Worm (Caenorhabditis elegans) whole organism, L4 larva: ENCODE results near the gene rps-18.
A peak's percentile ranks its signal among the peaks of the same experiment; 100 is the strongest.

ENCODE experiments used
- D1046.2 ChIP-seq: fragments of 200-800 bp; sonication (Bioruptor generic); IDR thresholded peaks from 2 replicates; pipeline ENCODE4 v1.3.6; 2022; ENCODE audit warnings: missing genetic modification characterization, missing compliant biosample characterization
- T20F7.1 ChIP-seq: fragments of 200-800 bp; sonication (Bioruptor generic); optimal IDR thresholded peaks from 2 replicates; lab custom pipeline; 2018; ENCODE audit warnings: mild to moderate bottlenecking, missing genetic modification characterization, missing compliant biosample characterization
- T26A8.4 ChIP-seq: fragments of 200-800 bp; sonication (Bioruptor generic); IDR thresholded peaks from 2 replicates; pipeline ENCODE4 v1.3.6; 2022; ENCODE audit warnings: missing genetic modification characterization, missing compliant biosample characterization
- Y105C5A.15 ChIP-seq: fragments of 200-800 bp; sonication (Bioruptor generic); IDR thresholded peaks from 2 replicates; pipeline ENCODE4 v1.3.6; 2022; ENCODE audit warnings: missing genetic modification characterization, missing compliant biosample characterization
- ZK337.2 ChIP-seq: fragments of 200-800 bp; sonication (Bioruptor generic); IDR thresholded peaks from 2 replicates; pipeline ENCODE4 v1.3.6; 2022; ENCODE audit warnings: missing genetic modification reagents, missing genetic modification characterization, missing compliant biosample characterization
- ZK546.5 ChIP-seq, 2 experiments: sonication (generic microtip); optimal IDR thresholded peaks; 2 replicates each; lab custom pipeline; 2017; ENCODE audit warnings: missing biosample characterization in 2 of 2, missing genetic modification characterization in 2 of 2
- aha-1 ChIP-seq: fragments of 150-350 bp; peaks from one replicate; lab custom pipeline; 2014; ENCODE audit warnings: missing biosample characterization, missing genetic modification characterization
- ama-1 ChIP-seq: fragments of 150-350 bp; optimal IDR thresholded peaks from 2 replicates; lab custom pipeline; 2014; ENCODE audit warnings: inconsistent platforms, mixed read lengths
- arid-1 ChIP-seq: fragments of 200-800 bp; sonication (Bioruptor generic); conservative IDR thresholded peaks from 2 replicates; pipeline ENCODE4 v1.3.6; 2022; ENCODE audit warnings: missing genetic modification reagents, missing genetic modification characterization, missing compliant biosample characterization
- ceh-20 ChIP-seq: fragments of 200-800 bp; sonication (Bioruptor generic); IDR thresholded peaks from 2 replicates; pipeline ENCODE4 v1.3.6; 2022; ENCODE audit warnings: missing genetic modification reagents, missing genetic modification characterization, missing compliant biosample characterization
- ceh-44 ChIP-seq: fragments of 200-800 bp; sonication (Bioruptor generic); IDR thresholded peaks from 2 replicates; pipeline ENCODE4 v1.3.6; 2022; ENCODE audit warnings: missing genetic modification reagents, missing genetic modification characterization, missing compliant biosample characterization
- ceh-82 ChIP-seq: sonication (generic microtip); optimal IDR thresholded peaks from 2 replicates; lab custom pipeline; 2017; ENCODE audit warnings: missing biosample characterization, missing genetic modification characterization
- ctbp-1 ChIP-seq: fragments of 200-800 bp; sonication (Bioruptor generic); IDR thresholded peaks from 2 replicates; pipeline ENCODE4 v1.3.6; 2022; ENCODE audit warnings: missing genetic modification reagents, missing genetic modification characterization, missing compliant biosample characterization
- daf-12 ChIP-seq: fragments of 150-350 bp; optimal IDR thresholded peaks from 2 replicates; lab custom pipeline; 2014; ENCODE audit warnings: missing biosample characterization, missing genetic modification reagents, missing genetic modification characterization
- dmd-8 ChIP-seq: fragments of 200-800 bp; sonication (Bioruptor generic); IDR thresholded peaks from 2 replicates; pipeline ENCODE4 v1.3.6; 2022; ENCODE audit warnings: missing genetic modification characterization, missing compliant biosample characterization
- duxl-1 ChIP-seq: sonication (generic microtip); optimal IDR thresholded peaks from 2 replicates; lab custom pipeline; 2016; ENCODE audit warnings: mild to moderate bottlenecking, missing genetic modification characterization, moderate library complexity, missing compliant biosample characterization; ENCODE audit not compliant: poor library complexity
- dve-1 ChIP-seq: sonication (generic microtip); optimal IDR thresholded peaks from 2 replicates; lab custom pipeline; 2017; ENCODE audit warnings: antibody characterized with exemption, mild to moderate bottlenecking, missing genetic modification characterization, missing compliant biosample characterization; ENCODE audit not compliant: insufficient read depth
- egl-27 ChIP-seq: sonication (generic microtip); optimal IDR thresholded peaks from 3 replicates; lab custom pipeline; 2017; ENCODE audit warnings: missing biosample characterization, missing genetic modification reagents, missing genetic modification characterization
- hlh-30 ChIP-seq: sonication (generic microtip); optimal IDR thresholded peaks from 2 replicates; lab custom pipeline; 2017; ENCODE audit warnings: antibody characterized with exemption, mild to moderate bottlenecking, missing genetic modification characterization, missing compliant biosample characterization; ENCODE audit not compliant: insufficient read depth
- hmg-1.1 ChIP-seq: fragments of 200-800 bp; sonication (Bioruptor generic); IDR thresholded peaks from 2 replicates; pipeline ENCODE4 v1.3.6; 2022; ENCODE audit warnings: missing genetic modification reagents, missing genetic modification characterization, missing compliant biosample characterization
- lin-29 ChIP-seq: fragments of 200-800 bp; sonication (Bioruptor generic); IDR thresholded peaks from 2 replicates; pipeline ENCODE4 v1.3.6; 2022; ENCODE audit warnings: missing genetic modification reagents, missing genetic modification characterization, missing compliant biosample characterization
- lin-38 ChIP-seq: fragments of 200-800 bp; sonication (Bioruptor generic); IDR thresholded peaks from 2 replicates; pipeline ENCODE4 v1.3.6; 2022; ENCODE audit warnings: missing genetic modification reagents, missing genetic modification characterization, missing compliant biosample characterization
- lin-39 ChIP-seq: fragments of 150-350 bp; optimal IDR thresholded peaks from 2 replicates; lab custom pipeline; 2014; ENCODE audit warnings: missing biosample characterization, missing genetic modification reagents, missing genetic modification characterization
- mdt-29 ChIP-seq: fragments of 200-800 bp; sonication (Bioruptor generic); IDR thresholded peaks from 2 replicates; pipeline ENCODE4 v1.3.6; 2022; ENCODE audit warnings: missing genetic modification reagents, missing genetic modification characterization, missing compliant biosample characterization
- mep-1 ChIP-seq: fragments of 150-350 bp; sonication (generic microtip); optimal IDR thresholded peaks from 3 replicates; lab custom pipeline; 2014; ENCODE audit warnings: missing biosample characterization, missing genetic modification characterization
- mxl-2 ChIP-seq: fragments of 200-800 bp; sonication (Bioruptor generic); conservative IDR thresholded peaks from 2 replicates; pipeline ENCODE4 v1.3.6; 2022; ENCODE audit warnings: missing genetic modification reagents, missing genetic modification characterization, missing compliant biosample characterization
- nhr-11 ChIP-seq: fragments of 150-350 bp; optimal IDR thresholded peaks from 2 replicates; lab custom pipeline; 2014; ENCODE audit warnings: missing biosample characterization, missing genetic modification characterization
- nhr-42 ChIP-seq: fragments of 200-800 bp; sonication (Bioruptor generic); IDR thresholded peaks from 2 replicates; pipeline ENCODE4 v1.3.6; 2022; ENCODE audit warnings: missing genetic modification characterization, missing compliant biosample characterization
- nhr-48 ChIP-seq: sonication (generic microtip); optimal IDR thresholded peaks from 2 replicates; lab custom pipeline; 2016; ENCODE audit warnings: mild to moderate bottlenecking, missing genetic modification characterization, missing compliant biosample characterization
- nhr-76 ChIP-seq: fragments of 150-350 bp; optimal IDR thresholded peaks from 2 replicates; lab custom pipeline; 2014; ENCODE audit warnings: missing biosample characterization, missing genetic modification characterization
- nhr-77 ChIP-seq: fragments of 150-350 bp; optimal IDR thresholded peaks from 2 replicates; lab custom pipeline; 2014; ENCODE audit warnings: missing biosample characterization, missing genetic modification characterization
- pha-4 ChIP-seq, 2 experiments: fragments of 150-350 bp in 1 of 2; fragments of 200-800 bp in 1 of 2; sonication (Bioruptor generic) in 1 of 2; IDR thresholded peaks in 1 of 2; optimal IDR thresholded peaks in 1 of 2; 2 replicates each; pipeline versions ENCODE4 v1.3.6 to Lab custom; 2014 to 2022; ENCODE audit warnings: missing genetic modification characterization in 2 of 2, missing genetic modification reagents in 2 of 2, missing biosample characterization in 1 of 2, missing compliant biosample characterization in 1 of 2
- sdz-12 ChIP-seq: fragments of 200-800 bp; sonication (Bioruptor generic); optimal IDR thresholded peaks from 2 replicates; lab custom pipeline; 2018; ENCODE audit warnings: mild to moderate bottlenecking, missing genetic modification characterization, missing compliant biosample characterization
- set-16 ChIP-seq: fragments of 200-800 bp; sonication (Bioruptor generic); IDR thresholded peaks from 2 replicates; pipeline ENCODE4 v1.3.6; 2022; ENCODE audit warnings: missing genetic modification reagents, missing genetic modification characterization, missing compliant biosample characterization
- skn-1 ChIP-seq: fragments of 150-350 bp; optimal IDR thresholded peaks from 2 replicates; lab custom pipeline; 2014; ENCODE audit warnings: missing biosample characterization, missing genetic modification characterization
- snpc-1.2 ChIP-seq: fragments of 200-800 bp; sonication (Bioruptor generic); IDR thresholded peaks from 2 replicates; pipeline ENCODE4 v1.3.6; 2022; ENCODE audit warnings: missing genetic modification reagents, missing genetic modification characterization, missing compliant biosample characterization
- spr-1 ChIP-seq: sonication (generic microtip); optimal IDR thresholded peaks from 2 replicates; lab custom pipeline; 2016; ENCODE audit warnings: mild to moderate bottlenecking, missing genetic modification characterization, missing compliant biosample characterization
- spr-3 ChIP-seq: fragments of 200-800 bp; sonication (Bioruptor generic); optimal IDR thresholded peaks from 2 replicates; lab custom pipeline; 2018; ENCODE audit warnings: mild to moderate bottlenecking, missing genetic modification characterization, missing compliant biosample characterization
- unc-39 ChIP-seq: sonication (generic microtip); optimal IDR thresholded peaks from 2 replicates; lab custom pipeline; 2017; ENCODE audit warnings: missing biosample characterization, missing genetic modification characterization
- zip-11 ChIP-seq: fragments of 200-800 bp; sonication (Bioruptor generic); IDR thresholded peaks from 2 replicates; pipeline ENCODE4 v1.3.6; 2022; ENCODE audit warnings: missing genetic modification characterization, missing compliant biosample characterization

The rps-18 gene

ce11 chrIV:14797354-14797753, 28.1 kb upstream of the rps-18 start, which contains the start of the genes Y57G11C.1147 and nuo-3 (continued):
- TF ChIP-seq dve-1 (tag; lab: Kevin White, UChicago): no peak
- 0 out of 2 replicates have a peak, but pooled peaks have one; percentile 14 for TF ChIP-seq hmg-1.1 (GFP tag; lab: Robert Waterston, UW)
- no peak for TF ChIP-seq pha-4 (GFP tag; IDR thresholded peaks at IDR 0.05; lab: Robert Waterston, UW)
- TF ChIP-seq pha-4 (tag; optimal IDR thresholded peaks at IDR 0.05; lab: Kevin White, UChicago): no peak
- no peak for TF ChIP-seq spr-1 (tag; lab: Kevin White, UChicago)
- TF ChIP-seq nhr-11 (tag; lab: Kevin White, UChicago): no peak
- no peak for TF ChIP-seq lin-39 (tag; lab: Kevin White, UChicago)
- no peak for TF ChIP-seq ctbp-1
- TF ChIP-seq nhr-76 (tag; lab: Kevin White, UChicago): no peak
- TF ChIP-seq duxl-1: no peak
- TF ChIP-seq unc-39 (tag; lab: Kevin White, UChicago): no peak
- TF ChIP-seq sdz-12 (GFP tag; lab: Kevin White, UChicago): no peak
- TF ChIP-seq mxl-2 (GFP tag; lab: Robert Waterston, UW): no peak
- TF ChIP-seq ZK337.2 (GFP tag; lab: Robert Waterston, UW): no peak
- TF ChIP-seq hlh-30 (tag; lab: Kevin White, UChicago): peak; percentile 63
- TF ChIP-seq nhr-48 (tag; lab: Kevin White, UChicago): no peak
- TF ChIP-seq ZK546.5 (tag; optimal IDR thresholded peaks at IDR 0.05; lab: Kevin White, UChicago): no peak
- no peak for TF ChIP-seq arid-1 (GFP tag; lab: Robert Waterston, UW)
- no peak for TF ChIP-seq skn-1 (tag; lab: Kevin White, UChicago)
- TF ChIP-seq aha-1 (tag; lab: Kevin White, UChicago): peak; percentile 26
- TF ChIP-seq ceh-44 (GFP tag; lab: Robert Waterston, UW): no peak
- TF ChIP-seq nhr-42 (GFP tag; lab: Robert Waterston, UW): no peak
- TF ChIP-seq egl-27 (tag; lab: Kevin White, UChicago): no peak
- no peak for TF ChIP-seq ceh-82

DNA sequence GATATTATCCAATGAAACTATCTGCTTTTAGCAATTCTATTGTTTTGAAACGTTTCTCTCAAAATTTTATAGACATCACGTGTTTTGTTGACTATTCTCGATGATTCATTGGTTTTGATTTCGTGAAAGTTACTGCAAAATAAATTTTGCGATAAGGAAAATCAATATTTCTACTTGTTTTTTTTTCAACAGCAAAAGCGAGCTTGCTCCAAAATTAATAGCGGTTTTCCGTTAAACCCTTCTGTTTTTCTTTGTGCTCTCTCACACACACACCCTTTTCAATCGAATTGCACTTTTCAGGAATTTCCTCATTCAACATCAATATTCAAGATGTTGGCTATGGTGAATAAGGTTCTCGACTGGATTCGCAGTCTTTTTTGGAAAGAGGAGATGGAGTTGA, 27.6 kb upstream of the rps-18 start, which contains the start of gene arl-8:
arl-8 (plus strand) TSS at position 301 of the 400 bp plus-strand sequence.
- TF ChIP-seq mep-1 (tag; lab: Kevin White, UChicago): no peak
- TF ChIP-seq hmg-1.1 (GFP tag; lab: Robert Waterston, UW): 0 out of 2 replicates have a peak, but pooled peaks have one; percentile 0
- TF ChIP-seq set-16: no peak

- TF ChIP-seq nhr-42 (GFP tag; lab: Robert Waterston, UW) (0 out of 2 replicates have a peak, but pooled peaks have one; percentile 11), snpc-1.2 (peak; percentile 60; the same call in 1 of the 2 replicates), nhr-77 (tag; lab: Kevin White, UChicago) (no peak), D1046.2 (GFP tag; lab: Robert Waterston, UW) (0 out of 2 replicates have a peak, but pooled peaks have one; percentile 47), T26A8.4 (0 out of 2 replicates have a peak, but pooled peaks have one; percentile 27), ceh-20 (no peak), lin-38 (peak; percentile 41)
Measured at ce11 chrIV:14799186-14799585, 26.3 kb upstream of the rps-18 start, which contains the start of gene Y57G11C.14. Gene Y57G11C.14 (plus strand): TSS chrIV:14799311.

ce11 chrIV:14800931-14801330, 24.5 kb upstream of the rps-18 start:
- no peak for TF ChIP-seq Y105C5A.15 (GFP tag; lab: Robert Waterston, UW)
- TF ChIP-seq mdt-29: no peak
- TF ChIP-seq lin-29 (GFP tag; lab: Robert Waterston, UW): no peak
- TF ChIP-seq aha-1 (tag; lab: Kevin White, UChicago): no peak
- no peak for TF ChIP-seq daf-12 (tag; lab: Kevin White, UChicago)
- no peak for TF ChIP-seq spr-3 (GFP tag; lab: Kevin White, UChicago)
- no peak for TF ChIP-seq ama-1 (lab: Kevin White, UChicago)
- TF ChIP-seq T20F7.1 (GFP tag; lab: Kevin White, UChicago): no peak
- no peak for TF ChIP-seq zip-11
- TF ChIP-seq dmd-8 (GFP tag; lab: Robert Waterston, UW): no peak
